Fruit fly (Drosophila melanogaster): ENCODE results near the gene ergic53.

DNA sequence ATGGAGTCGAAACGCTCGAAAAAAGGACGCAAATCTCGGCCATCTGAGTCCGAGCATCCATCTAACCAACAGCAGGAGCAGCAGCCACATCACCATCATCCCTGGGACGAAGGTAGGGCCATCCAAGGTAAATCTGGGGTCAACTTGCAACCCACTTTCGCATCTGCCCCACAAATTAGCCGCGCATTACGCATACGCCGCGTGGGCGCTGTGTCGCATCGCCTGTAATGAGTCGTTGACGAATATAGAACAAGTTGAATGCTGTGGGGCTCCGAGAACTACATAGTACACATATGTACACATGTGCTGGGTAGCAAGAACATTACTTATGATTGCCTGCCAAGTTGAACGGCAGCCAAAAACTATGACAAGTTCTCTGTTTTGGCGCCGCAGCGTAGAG is 44.7 kb downstream of the ergic53 start:
- TF ChIP-seq CG1620 (GFP tag; optimal IDR thresholded peaks at IDR 0.05): no peak
- TF ChIP-seq ovo (GFP tag; optimal IDR thresholded peaks at IDR 0.05): no peak
- TF ChIP-seq cic (GFP tag; optimal IDR thresholded peaks at IDR 0.05): no peak
- no peak for TF ChIP-seq kay (GFP tag; ENCODE audit: borderline replicate concordance)
- no peak for TF ChIP-seq CG14711 (tag; optimal IDR thresholded peaks at IDR 0.05)
- no peak for TF ChIP-seq Clk (GFP tag; optimal IDR thresholded peaks at IDR 0.05)
- TF ChIP-seq bab1 (GFP tag; optimal IDR thresholded peaks at IDR 0.05): no peak
- no peak for TF ChIP-seq cnc (optimal IDR thresholded peaks at IDR 0.05)
- TF ChIP-seq tj (GFP tag; optimal IDR thresholded peaks at IDR 0.05): no peak
- no peak for TF ChIP-seq CG11617 (GFP tag; optimal IDR thresholded peaks at IDR 0.05)
- TF ChIP-seq Crg-1 (GFP tag; optimal IDR thresholded peaks at IDR 0.05): no peak
